Fruit fly (Drosophila melanogaster): ENCODE measurements around the gene CG12116.

Gene CG12116

DNA sequence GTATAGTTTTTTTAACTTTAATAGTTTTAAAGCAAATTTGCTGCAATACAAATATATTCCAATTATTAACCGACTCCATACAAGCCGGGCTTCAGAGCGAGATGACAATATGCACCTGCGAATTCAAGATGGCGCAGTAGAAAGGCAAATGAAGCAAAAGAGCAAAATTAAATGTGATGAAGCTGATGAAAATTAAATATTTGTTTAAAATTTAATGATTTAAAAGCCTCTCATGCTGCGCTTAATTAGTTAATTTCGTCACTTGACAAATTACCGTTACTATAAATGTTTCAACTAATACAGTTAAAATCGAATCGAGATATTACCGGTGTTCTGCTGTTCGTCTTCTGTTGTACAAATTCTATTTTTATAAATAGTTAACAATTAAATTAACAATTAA, 20.2 kb upstream of the CG12116 start, which contains the start of gene CG33181:
Gene CG33181 (plus strand): TSS at position 301 of the 400 bp plus-strand sequence.
- no peak for TF ChIP-seq D1 (tag; optimal IDR thresholded peaks at IDR 0.05)
- TF ChIP-seq fd96Ca (GFP tag; IDR thresholded peaks at IDR 0.05): no peak
- TF ChIP-seq CG13204 (GFP tag; optimal IDR thresholded peaks at IDR 0.05): no peak
- no peak for TF ChIP-seq CG14655 (GFP tag; optimal IDR thresholded peaks at IDR 0.05)
- no peak for TF ChIP-seq Snoo (tag; optimal IDR thresholded peaks at IDR 0.05)
- TF ChIP-seq Pif1B (GFP tag; optimal IDR thresholded peaks at IDR 0.05): no peak
- no peak for TF ChIP-seq CG15710 (tag; optimal IDR thresholded peaks at IDR 0.05)
- TF ChIP-seq CG17806 (tag; optimal IDR thresholded peaks at IDR 0.05): no peak
- no peak for TF ChIP-seq CG12605 (GFP tag; IDR thresholded peaks at IDR 0.05)

DNA sequence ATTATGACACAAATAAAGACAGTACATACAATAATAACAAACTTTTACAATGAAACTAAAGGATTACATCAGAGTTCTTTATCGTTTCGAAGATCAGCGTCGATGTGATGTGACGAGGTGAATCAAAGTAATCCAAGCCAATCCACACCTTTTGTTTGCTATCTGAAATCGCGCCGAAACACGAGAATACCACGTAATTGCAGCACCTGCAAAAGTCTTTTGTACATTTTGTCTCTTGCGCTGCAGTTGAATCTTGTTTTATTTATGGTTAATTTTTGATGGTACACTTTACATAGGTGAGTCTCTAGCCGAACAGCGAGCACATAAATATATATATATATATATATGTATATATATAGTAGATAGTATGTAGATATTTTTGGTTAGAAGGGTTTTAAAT, 16.0 kb upstream of the CG12116 start:
- no peak for TF ChIP-seq CG14655 (GFP tag; optimal IDR thresholded peaks at IDR 0.05)
- TF ChIP-seq CG10348 (GFP tag; IDR thresholded peaks at IDR 0.05): no peak
- TF ChIP-seq CG8159 (tag; optimal IDR thresholded peaks at IDR 0.05): no peak
- no peak for TF ChIP-seq Snoo (tag; optimal IDR thresholded peaks at IDR 0.05)
- TF ChIP-seq Pif1B (GFP tag; optimal IDR thresholded peaks at IDR 0.05): no peak
- no peak for TF ChIP-seq CG32121 (GFP tag; IDR thresholded peaks at IDR 0.05)
- TF ChIP-seq CG34367 (tag; optimal IDR thresholded peaks at IDR 0.05): no peak
- TF ChIP-seq CG12605 (GFP tag; IDR thresholded peaks at IDR 0.05): no peak
- TF ChIP-seq Pif1A (GFP tag; optimal IDR thresholded peaks at IDR 0.05): no peak
- no peak for TF ChIP-seq CG8301 (tag; optimal IDR thresholded peaks at IDR 0.05)
- TF ChIP-seq CG4496 (GFP tag; IDR thresholded peaks at IDR 0.05): no peak
- no peak for TF ChIP-seq CG13204 (GFP tag; optimal IDR thresholded peaks at IDR 0.05)
- TF ChIP-seq CG9948 (tag; optimal IDR thresholded peaks at IDR 0.05): no peak
- no peak for TF ChIP-seq D1 (tag; optimal IDR thresholded peaks at IDR 0.05)

DNA sequence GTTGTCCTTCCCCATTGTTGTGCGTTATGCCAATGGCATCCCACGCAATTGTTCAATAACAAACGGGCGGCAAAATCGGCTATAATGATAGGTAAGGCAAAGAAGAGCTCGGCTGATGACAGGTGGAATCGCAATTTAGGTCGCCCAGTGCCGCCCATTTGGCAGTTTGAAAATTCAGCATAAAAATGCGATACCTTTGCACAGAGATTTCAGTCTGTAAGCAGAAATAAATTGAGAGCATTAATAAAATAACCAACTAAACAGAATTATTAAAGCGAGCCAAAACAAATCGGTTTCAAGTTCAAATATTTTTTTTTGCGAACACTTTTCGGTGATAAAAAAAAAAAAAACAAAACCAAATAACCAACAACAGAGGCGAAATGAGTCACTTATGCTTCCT, 14.9 kb upstream of the CG12116 start, which contains the start of gene CG33223:
Gene CG33223 (minus strand): TSS at position 215 of the 400 bp plus-strand sequence.
- TF ChIP-seq gl (tag; optimal IDR thresholded peaks at IDR 0.05): no peak
- no peak for TF ChIP-seq CG32121 (GFP tag; IDR thresholded peaks at IDR 0.05)
- no peak for TF ChIP-seq CG9948 (tag; optimal IDR thresholded peaks at IDR 0.05)
- no peak for TF ChIP-seq Ets98B (GFP tag; IDR thresholded peaks at IDR 0.05)
- TF ChIP-seq CG12605 (GFP tag; IDR thresholded peaks at IDR 0.05): no peak
- TF ChIP-seq CG34367 (tag; optimal IDR thresholded peaks at IDR 0.05): no peak
- TF ChIP-seq EcR (GFP tag; optimal IDR thresholded peaks at IDR 0.05): no peak
- no peak for TF ChIP-seq rn (GFP tag; IDR thresholded peaks at IDR 0.05)
- no peak for TF ChIP-seq Pif1B (GFP tag; optimal IDR thresholded peaks at IDR 0.05)
- no peak for TF ChIP-seq CG8159 (tag; optimal IDR thresholded peaks at IDR 0.05)

DNA sequence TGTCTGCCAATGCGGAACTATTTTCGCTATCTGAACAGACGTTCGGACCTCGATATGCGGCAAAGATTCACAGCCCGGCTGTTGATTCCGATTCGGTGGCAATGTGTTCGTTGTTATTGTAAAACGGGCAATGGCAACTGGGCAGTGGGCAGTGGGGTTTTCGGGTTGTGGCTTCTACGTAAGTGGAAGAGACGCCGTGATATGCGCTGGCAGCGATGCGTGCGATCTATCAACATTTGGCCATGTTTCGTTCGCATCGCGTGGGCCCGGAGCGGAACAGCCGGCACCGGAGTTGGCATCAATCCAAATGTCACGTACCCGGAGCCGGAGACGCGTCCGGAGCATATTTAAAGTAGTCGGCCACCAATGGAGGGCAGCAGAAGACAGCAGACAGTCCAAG, 12.7 kb upstream of the CG12116 start, which contains the start of gene Cp38:
Gene Cp38 (plus strand): TSS at position 376 of the 400 bp plus-strand sequence.
- TF ChIP-seq gl (tag; optimal IDR thresholded peaks at IDR 0.05) (no peak), CG4496 (GFP tag; IDR thresholded peaks at IDR 0.05) (no peak), Snoo (tag; optimal IDR thresholded peaks at IDR 0.05) (no peak), CG8159 (tag; optimal IDR thresholded peaks at IDR 0.05) (no peak), CG8301 (tag; optimal IDR thresholded peaks at IDR 0.05) (no peak), D1 (tag; optimal IDR thresholded peaks at IDR 0.05) (no peak), CG10348 (GFP tag; IDR thresholded peaks at IDR 0.05) (no peak), fd96Ca (GFP tag; IDR thresholded peaks at IDR 0.05) (no peak), Ets98B (GFP tag; IDR thresholded peaks at IDR 0.05) (no peak), CG34367 (tag; optimal IDR thresholded peaks at IDR 0.05) (no peak), Pif1A (GFP tag; optimal IDR thresholded peaks at IDR 0.05) (no peak), rn (GFP tag; IDR thresholded peaks at IDR 0.05) (no peak), CG12605 (GFP tag; IDR thresholded peaks at IDR 0.05) (no peak), CG17806 (tag; optimal IDR thresholded peaks at IDR 0.05) (no peak), CG14655 (GFP tag; optimal IDR thresholded peaks at IDR 0.05) (no peak)

DNA sequence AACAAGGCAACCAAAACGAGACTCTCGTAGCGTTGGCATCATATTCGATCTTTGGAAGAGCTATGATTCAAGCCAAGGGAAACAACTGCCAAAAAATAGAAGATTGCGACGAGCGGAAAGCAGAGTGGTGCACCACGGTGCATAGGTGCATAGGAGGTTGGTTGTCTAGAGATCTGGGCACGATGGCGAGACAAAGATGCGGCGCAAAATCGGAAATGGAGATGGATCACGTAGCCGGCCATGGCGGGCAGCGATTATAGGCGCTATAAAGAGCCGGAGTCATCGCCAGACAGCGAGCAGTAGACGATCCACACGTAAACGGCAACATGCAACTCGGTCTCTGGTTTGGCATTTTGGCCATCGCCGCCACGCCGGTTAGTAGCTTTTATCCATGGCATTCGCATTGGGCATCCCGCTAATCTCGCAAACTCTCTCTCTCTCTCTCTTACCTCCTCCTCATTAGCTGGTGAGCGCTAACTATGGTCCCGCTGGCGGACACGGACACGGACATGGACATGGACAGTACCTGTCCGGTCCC, 10.3 kb upstream of the CG12116 start, which contains the start of gene Cp36:
Gene Cp36 (plus strand): TSS at position 289 of the 538 bp plus-strand sequence.
- TF ChIP-seq CG9948 (tag; optimal IDR thresholded peaks at IDR 0.05) (no peak), CG32121 (GFP tag; IDR thresholded peaks at IDR 0.05) (no peak), D1 (tag; optimal IDR thresholded peaks at IDR 0.05) (no peak), Pif1B (GFP tag; optimal IDR thresholded peaks at IDR 0.05) (no peak)

dm6 chrX:8476817-8477216, 8.0 kb upstream of the CG12116 start, which contains the start of gene Cp7Fc:
Gene Cp7Fc (plus strand): TSS chrX:8477117.
- no peak for TF ChIP-seq Snoo (tag; optimal IDR thresholded peaks at IDR 0.05)
- TF ChIP-seq CG9948 (tag; optimal IDR thresholded peaks at IDR 0.05): no peak
- TF ChIP-seq D1 (tag; optimal IDR thresholded peaks at IDR 0.05): no peak
- TF ChIP-seq EcR (GFP tag; optimal IDR thresholded peaks at IDR 0.05): no peak
- no peak for TF ChIP-seq CG14655 (GFP tag; optimal IDR thresholded peaks at IDR 0.05)
- TF ChIP-seq CG15710 (tag; optimal IDR thresholded peaks at IDR 0.05): no peak
- TF ChIP-seq CG4496 (GFP tag; IDR thresholded peaks at IDR 0.05): no peak
- no peak for TF ChIP-seq CG17806 (tag; optimal IDR thresholded peaks at IDR 0.05)

- TF ChIP-seq Ets98B (GFP tag; IDR thresholded peaks at IDR 0.05) (no peak), CG10348 (GFP tag; IDR thresholded peaks at IDR 0.05) (no peak), Snoo (tag; optimal IDR thresholded peaks at IDR 0.05) (no peak), fd96Ca (GFP tag; IDR thresholded peaks at IDR 0.05) (no peak), CG12605 (GFP tag; IDR thresholded peaks at IDR 0.05) (no peak), EcR (GFP tag; optimal IDR thresholded peaks at IDR 0.05) (no peak), CG9948 (tag; optimal IDR thresholded peaks at IDR 0.05) (no peak), Pif1A (GFP tag; optimal IDR thresholded peaks at IDR 0.05) (no peak), CG8301 (tag; optimal IDR thresholded peaks at IDR 0.05) (no peak), CG32121 (GFP tag; IDR thresholded peaks at IDR 0.05) (no peak), rn (GFP tag; IDR thresholded peaks at IDR 0.05) (no peak), CG17806 (tag; optimal IDR thresholded peaks at IDR 0.05) (no peak), CG8159 (tag; optimal IDR thresholded peaks at IDR 0.05) (no peak), CG15710 (tag; optimal IDR thresholded peaks at IDR 0.05) (no peak), Pif1B (GFP tag; optimal IDR thresholded peaks at IDR 0.05) (no peak), CG4496 (GFP tag; IDR thresholded peaks at IDR 0.05) (no peak), D1 (tag; optimal IDR thresholded peaks at IDR 0.05) (no peak), CG13204 (GFP tag; optimal IDR thresholded peaks at IDR 0.05) (no peak), CG34367 (tag; optimal IDR thresholded peaks at IDR 0.05) (no peak)
These were observed 6.8 kb upstream of the CG12116 start for dm6 chrX:8475657-8476056.
